Fruit fly (Drosophila melanogaster) whole organism, prepupa: ENCODE measurements around the gene crn.

Source experiments
- CG11294 ChIP-seq: fragments of 200-800 bp; sonication (Bioruptor generic); IDR thresholded peaks from 2 replicates; pipeline ENCODE4 v1.3.6; 2022; ENCODE audit warnings: missing biosample characterization, missing genetic modification characterization
- CG6854 ChIP-seq: fragments of 200-800 bp; sonication (Bioruptor generic); optimal IDR thresholded peaks from 2 replicates; lab custom pipeline; 2017; ENCODE audit warnings: missing biosample characterization, mild to moderate bottlenecking, missing genetic modification characterization
- CG8632 ChIP-seq: fragments of 200-800 bp; sonication (Bioruptor generic); optimal IDR thresholded peaks from 3 replicates; lab custom pipeline; 2016; ENCODE audit warnings: missing biosample characterization, missing genetic modification characterization
- Lpt ChIP-seq: fragments of 200-800 bp; sonication (Bioruptor generic); optimal IDR thresholded peaks from 3 replicates; lab custom pipeline; 2016; ENCODE audit warnings: missing biosample characterization, missing genetic modification characterization
- Smox ChIP-seq: fragments of 200-800 bp; sonication (Bioruptor generic); optimal IDR thresholded peaks from 3 replicates; lab custom pipeline; 2016; ENCODE audit warnings: missing biosample characterization, missing genetic modification characterization
- fd85E ChIP-seq: fragments of 200-800 bp; sonication (Bioruptor generic); optimal IDR thresholded peaks from 3 replicates; lab custom pipeline; 2016; ENCODE audit warnings: missing biosample characterization, missing genetic modification characterization
- spab ChIP-seq: fragments of 200-800 bp; sonication (Bioruptor generic); optimal IDR thresholded peaks from 2 replicates; lab custom pipeline; 2017; ENCODE audit warnings: missing biosample characterization, mild to moderate bottlenecking, missing genetic modification characterization, missing genetic modification reagents
- ss ChIP-seq, 2 experiments: fragments of 200-800 bp; sonication (Bioruptor generic); optimal IDR thresholded peaks; 2 replicates in 1 of 2; 3 replicates in 1 of 2; lab custom pipeline; 2017 to 2018; ENCODE audit warnings: mild to moderate bottlenecking in 2 of 2, missing biosample characterization in 2 of 2, missing genetic modification characterization in 2 of 2, moderate library complexity in 1 of 2
- vri ChIP-seq: fragments of 200-800 bp; sonication (Bioruptor generic); optimal IDR thresholded peaks from 3 replicates; lab custom pipeline; 2016; ENCODE audit warnings: missing biosample characterization, mild to moderate bottlenecking, missing genetic modification characterization

DNA sequence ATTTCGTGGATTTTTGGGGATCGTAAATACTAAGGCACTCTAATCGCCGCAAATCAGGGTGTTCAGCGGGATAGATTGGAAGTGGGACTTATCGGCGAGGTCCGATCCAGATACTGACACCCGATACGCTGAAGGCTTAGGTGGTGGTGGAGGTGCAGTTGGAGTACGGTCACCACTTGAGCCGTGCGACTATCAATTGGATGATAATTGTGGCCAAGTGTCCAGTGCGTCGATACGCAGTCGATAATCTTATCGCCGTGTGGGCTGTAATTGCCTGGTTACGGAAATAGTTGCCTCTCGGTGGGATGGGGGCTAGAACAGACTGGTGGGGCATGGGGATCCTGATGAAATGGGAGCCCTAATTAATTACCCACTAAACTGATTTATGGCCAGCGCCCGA lies 50.5 kb downstream of the crn start:
- TF ChIP-seq ss (GFP tag; optimal IDR thresholded peaks at IDR 0.05; lab: Kevin White, UChicago) (no peak), CG8632 (GFP tag; lab: Kevin White, UChicago) (no peak), Lpt (no peak), spab (no peak), Smox (GFP tag; lab: Kevin White, UChicago) (no peak), fd85E (GFP tag; lab: Kevin White, UChicago) (no peak), CG6854 (GFP tag; lab: Kevin White, UChicago) (no peak), vri (no peak), CG11294 (GFP tag; lab: Robert Waterston, UW) (no peak)
